Fruit fly (Drosophila melanogaster) whole organism, embryonic: ENCODE results near the gene CG10068.

ENCODE experiments used
- Adf1 ChIP-seq: fragments of 200-800 bp; sonication (Bioruptor generic); IDR thresholded peaks from 2 replicates; pipeline ENCODE4 v1.3.6; 2022; ENCODE audit warnings: missing biosample characterization, missing genetic modification characterization
- CG11085 ChIP-seq: fragments of 200-800 bp; sonication (Bioruptor generic); IDR thresholded peaks from 2 replicates; pipeline ENCODE4 v1.3.6; 2022; ENCODE audit warnings: missing biosample characterization, missing genetic modification characterization
- CG13287 ChIP-seq: fragments of 200-800 bp; sonication (Bioruptor generic); IDR thresholded peaks from 2 replicates; pipeline ENCODE4 v1.3.6; 2022; ENCODE audit warnings: missing biosample characterization, missing genetic modification characterization; ENCODE audit not compliant: partially characterized antibody
- CG13775 ChIP-seq: fragments of 200-800 bp; sonication (Bioruptor generic); optimal IDR thresholded peaks from 3 replicates; lab custom pipeline; 2017; ENCODE audit warnings: missing biosample characterization, mild to moderate bottlenecking, missing genetic modification characterization
- CG15479 ChIP-seq: fragments of 200-800 bp; sonication (Bioruptor generic); optimal IDR thresholded peaks from 3 replicates; lab custom pipeline; 2019; ENCODE audit warnings: missing biosample characterization, mild to moderate bottlenecking, missing genetic modification characterization, moderate library complexity
- CG16779 ChIP-seq: fragments of 200-800 bp; sonication (Bioruptor generic); IDR thresholded peaks from 2 replicates; pipeline ENCODE4 v1.3.6; 2022; ENCODE audit warnings: missing biosample characterization, missing genetic modification characterization
- CG17328 ChIP-seq: fragments of 200-800 bp; sonication (Bioruptor generic); IDR thresholded peaks from 2 replicates; pipeline ENCODE4 v1.3.6; 2022; ENCODE audit warnings: missing biosample characterization, missing genetic modification characterization
- CG2116 ChIP-seq: fragments of 200-800 bp; sonication (Bioruptor generic); optimal IDR thresholded peaks from 3 replicates; lab custom pipeline; 2018; ENCODE audit warnings: missing biosample characterization, mild to moderate bottlenecking, missing genetic modification characterization
- CG2202 ChIP-seq: fragments of 200-800 bp; sonication (Bioruptor generic); optimal IDR thresholded peaks from 2 replicates; lab custom pipeline; 2018; ENCODE audit warnings: missing biosample characterization, mild to moderate bottlenecking, missing genetic modification characterization
- CG3847 ChIP-seq: fragments of 200-800 bp; sonication (Bioruptor generic); IDR thresholded peaks from 2 replicates; pipeline ENCODE4 v1.3.6; 2022; ENCODE audit warnings: missing biosample characterization, missing genetic modification characterization
- CG3995 ChIP-seq: fragments of 200-800 bp; sonication (Bioruptor generic); optimal IDR thresholded peaks from 3 replicates; lab custom pipeline; 2016; ENCODE audit warnings: missing biosample characterization, missing genetic modification characterization
- CG42726 ChIP-seq: fragments of 200-800 bp; sonication (Bioruptor generic); IDR thresholded peaks from 2 replicates; pipeline ENCODE4 v1.3.6; 2022; ENCODE audit warnings: missing biosample characterization, missing genetic modification characterization; ENCODE audit not compliant: partially characterized antibody
- CG4328 ChIP-seq: fragments of 200-800 bp; sonication (Bioruptor generic); optimal IDR thresholded peaks from 3 replicates; lab custom pipeline; 2017; ENCODE audit warnings: missing biosample characterization, missing genetic modification reagents, missing genetic modification characterization
- CG4360 ChIP-seq: fragments of 200-800 bp; sonication (Bioruptor generic); IDR thresholded peaks from 2 replicates; pipeline ENCODE4 v1.3.6; 2022; ENCODE audit warnings: missing biosample characterization, missing genetic modification characterization
- CG6813 ChIP-seq: fragments of 200-800 bp; sonication (Bioruptor generic); optimal IDR thresholded peaks from 2 replicates; lab custom pipeline; 2017; ENCODE audit warnings: missing biosample characterization, missing genetic modification characterization, mild to moderate bottlenecking, moderate library complexity, missing genetic modification reagents
- CG7556 ChIP-seq: fragments of 200-800 bp; sonication (Bioruptor generic); optimal IDR thresholded peaks from 2 replicates; lab custom pipeline; 2017; ENCODE audit warnings: missing biosample characterization, mild to moderate bottlenecking, missing genetic modification characterization
- CG7786 ChIP-seq: fragments of 200-800 bp; sonication (Bioruptor generic); optimal IDR thresholded peaks from 2 replicates; lab custom pipeline; 2016; ENCODE audit warnings: missing biosample characterization, missing genetic modification characterization
- CG7928 ChIP-seq: fragments of 200-800 bp; sonication (Bioruptor generic); optimal IDR thresholded peaks from 2 replicates; lab custom pipeline; 2017; ENCODE audit warnings: missing biosample characterization, mild to moderate bottlenecking, missing genetic modification characterization
- CG8290 ChIP-seq, 3 experiments: fragments of 200-800 bp; sonication (Bioruptor generic); optimal IDR thresholded peaks; 2 replicates each; lab custom pipeline; 2016 to 2019; ENCODE audit warnings: missing biosample characterization in 3 of 3, missing genetic modification characterization in 3 of 3, mild to moderate bottlenecking in 2 of 3, moderate library complexity in 1 of 3
- CG9215 ChIP-seq: fragments of 200-800 bp; sonication (Bioruptor generic); IDR thresholded peaks from 2 replicates; pipeline ENCODE4 v1.3.6; 2022; ENCODE audit warnings: missing biosample characterization, missing genetic modification characterization
- CG9797 ChIP-seq: fragments of 200-800 bp; sonication (Bioruptor generic); optimal IDR thresholded peaks from 3 replicates; lab custom pipeline; 2018; ENCODE audit warnings: missing biosample characterization, mild to moderate bottlenecking, missing genetic modification characterization
- Doc2 ChIP-seq: fragments of 200-800 bp; sonication (Bioruptor generic); IDR thresholded peaks from 2 replicates; pipeline ENCODE4 v1.3.6; 2022; ENCODE audit warnings: missing biosample characterization, missing genetic modification characterization
- E2f2 ChIP-seq: fragments of 200-800 bp; sonication (Bioruptor generic); IDR thresholded peaks from 2 replicates; pipeline ENCODE4 v1.3.6; 2022; ENCODE audit warnings: missing biosample characterization, missing genetic modification characterization
- Elba2 ChIP-seq: fragments of 200-800 bp; sonication (Bioruptor generic); optimal IDR thresholded peaks from 3 replicates; lab custom pipeline; 2016; ENCODE audit warnings: missing biosample characterization, missing genetic modification characterization
- NC2β ChIP-seq: fragments of 200-800 bp; sonication (Bioruptor generic); optimal IDR thresholded peaks from 2 replicates; lab custom pipeline; 2016; ENCODE audit warnings: missing biosample characterization, missing genetic modification characterization
- ato ChIP-seq: fragments of 200-800 bp; sonication (Bioruptor generic); IDR thresholded peaks from 2 replicates; pipeline ENCODE4 v1.3.6; 2022; ENCODE audit warnings: missing biosample characterization, missing genetic modification characterization; ENCODE audit not compliant: partially characterized antibody
- az2 ChIP-seq: fragments of 200-800 bp; sonication (Bioruptor generic); optimal IDR thresholded peaks from 3 replicates; lab custom pipeline; 2016; ENCODE audit warnings: missing biosample characterization, missing genetic modification characterization
- da ChIP-seq: fragments of 200-800 bp; sonication (Bioruptor generic); optimal IDR thresholded peaks from 2 replicates; lab custom pipeline; 2016; ENCODE audit warnings: missing biosample characterization, missing genetic modification characterization
- danr ChIP-seq: fragments of 200-800 bp; sonication (Bioruptor generic); IDR thresholded peaks from 2 replicates; pipeline ENCODE4 v1.3.6; 2022; ENCODE audit warnings: missing biosample characterization, missing genetic modification characterization
- dmrt99B ChIP-seq: fragments of 200-800 bp; sonication (Bioruptor generic); optimal IDR thresholded peaks from 2 replicates; lab custom pipeline; 2018; ENCODE audit warnings: missing biosample characterization, mild to moderate bottlenecking, missing genetic modification characterization, moderate library complexity
- fd64A ChIP-seq: fragments of 200-800 bp; sonication (Bioruptor generic); optimal IDR thresholded peaks from 3 replicates; lab custom pipeline; 2018; ENCODE audit warnings: missing biosample characterization, mild to moderate bottlenecking, missing genetic modification characterization
- gce ChIP-seq: fragments of 200-800 bp; sonication (Bioruptor generic); IDR thresholded peaks from 3 replicates; pipeline ENCODE4 v1.3.6; 2022; ENCODE audit warnings: missing biosample characterization, missing genetic modification characterization
- gcm2 ChIP-seq: fragments of 200-800 bp; sonication (Bioruptor generic); optimal IDR thresholded peaks from 2 replicates; lab custom pipeline; 2016; ENCODE audit warnings: missing biosample characterization, missing genetic modification characterization
- kah ChIP-seq: fragments of 200-800 bp; sonication (Bioruptor generic); optimal IDR thresholded peaks from 2 replicates; lab custom pipeline; 2018; ENCODE audit warnings: missing biosample characterization, mild to moderate bottlenecking, missing genetic modification characterization
- onecut ChIP-seq: fragments of 200-800 bp; sonication (Bioruptor generic); IDR thresholded peaks from 2 replicates; pipeline ENCODE4 v1.3.6; 2022; ENCODE audit warnings: missing biosample characterization, missing genetic modification characterization
- pros ChIP-seq: fragments of 200-800 bp; sonication (Bioruptor generic); optimal IDR thresholded peaks from 3 replicates; lab custom pipeline; 2019; ENCODE audit warnings: missing biosample characterization, mild to moderate bottlenecking, missing genetic modification characterization, moderate library complexity
- pum ChIP-seq: fragments of 200-800 bp; sonication (Bioruptor generic); optimal IDR thresholded peaks from 2 replicates; lab custom pipeline; 2016; ENCODE audit warnings: missing biosample characterization, missing genetic modification characterization
- sc ChIP-seq, 3 experiments: fragments of >200 bp in 2 of 3; fragments of 200-800 bp in 1 of 3; sonication (Bioruptor generic) in 1 of 3; optimal IDR thresholded peaks; 2 replicates in 2 of 3; 3 replicates in 1 of 3; lab custom pipeline; 2017; ENCODE audit warnings: mild to moderate bottlenecking in 1 of 3, missing biosample characterization in 1 of 3, missing genetic modification characterization in 1 of 3, missing genetic modification reagents in 1 of 3
- scrt ChIP-seq: fragments of 200-800 bp; sonication (Bioruptor generic); optimal IDR thresholded peaks from 2 replicates; lab custom pipeline; 2018; ENCODE audit warnings: missing biosample characterization, mild to moderate bottlenecking, missing genetic modification characterization, moderate library complexity
- sd ChIP-seq: fragments of 200-800 bp; sonication (Bioruptor generic); optimal IDR thresholded peaks from 3 replicates; lab custom pipeline; 2018; ENCODE audit warnings: missing biosample characterization, mild to moderate bottlenecking, missing genetic modification characterization, moderate library complexity
- sim ChIP-seq: fragments of 200-800 bp; sonication (Bioruptor generic); IDR thresholded peaks from 2 replicates; pipeline ENCODE4 v1.3.6; 2022; ENCODE audit warnings: missing biosample characterization, missing genetic modification characterization
- sr ChIP-seq: fragments of 200-800 bp; sonication (Bioruptor generic); IDR thresholded peaks from 3 replicates; pipeline ENCODE4 v1.3.6; 2022; ENCODE audit warnings: missing biosample characterization, missing genetic modification characterization
- trem ChIP-seq: fragments of 200-800 bp; optimal IDR thresholded peaks from 3 replicates; lab custom pipeline; 2019; ENCODE audit warnings: missing biosample characterization, mild to moderate bottlenecking, missing genetic modification characterization, moderate library complexity
- twi ChIP-seq: fragments of 200-800 bp; optimal IDR thresholded peaks from 2 replicates; lab custom pipeline; 2019; ENCODE audit warnings: missing biosample characterization, mild to moderate bottlenecking, missing genetic modification characterization, moderate library complexity
- vnd ChIP-seq: fragments of 200-800 bp; sonication (Bioruptor generic); IDR thresholded peaks from 3 replicates; pipeline ENCODE4 v1.3.6; 2022; ENCODE audit warnings: missing biosample characterization, missing genetic modification characterization; ENCODE audit not compliant: partially characterized antibody
- wek ChIP-seq: fragments of 200-800 bp; sonication (Bioruptor generic); optimal IDR thresholded peaks from 3 replicates; lab custom pipeline; 2018; ENCODE audit warnings: missing biosample characterization, mild to moderate bottlenecking, missing genetic modification characterization, moderate library complexity
- zen2 ChIP-seq: fragments of 200-800 bp; sonication (Bioruptor generic); IDR thresholded peaks from 3 replicates; pipeline ENCODE4 v1.3.6; 2022; ENCODE audit warnings: missing biosample characterization, missing genetic modification characterization; ENCODE audit not compliant: partially characterized antibody

CG10068 gene

dm6 chr3R:7102853-7103833 is 24.7 kb downstream of the CG10068 start (continued):
- TF ChIP-seq kah (GFP tag; lab: Kevin White, UChicago) (peak; percentile 31), Doc2 (GFP tag; lab: Robert Waterston, UW) (no peak), CG13775 (no peak), gcm2 (GFP tag; lab: Kevin White, UChicago) (no peak), trem (peak; percentile 8), danr (GFP tag; lab: Robert Waterston, UW) (no peak), CG3847 (GFP tag; lab: Robert Waterston, UW) (no peak), gce (peak; percentile 34; the same call in 1 of the 3 replicates), CG16779 (GFP tag; lab: Robert Waterston, UW) (no peak), sd (tag; lab: Kevin White, UChicago) (no peak), scrt (GFP tag; lab: Kevin White, UChicago) (peak; percentile 51), az2 (GFP tag; lab: Kevin White, UChicago) (no peak), CG42726 (GFP tag; lab: Robert Waterston, UW) (no peak), CG11085 (GFP tag; lab: Robert Waterston, UW) (no peak), CG2202 (tag; lab: Kevin White, UChicago) (no peak), CG6813 (peak; percentile 64), da (no peak), CG2116 (GFP tag; lab: Kevin White, UChicago) (peak; percentile 11), CG9215 (GFP tag; lab: Robert Waterston, UW) (no peak), CG4360 (GFP tag; lab: Robert Waterston, UW) (peak; percentile 91), twi (peak; percentile 94), onecut (GFP tag; lab: Robert Waterston, UW) (peak; percentile 10; the same call in 1 of the 2 replicates), CG4328 (GFP tag; lab: Kevin White, UChicago) (no peak), sr (GFP tag; lab: Robert Waterston, UW) (no peak), ato (GFP tag; lab: Robert Waterston, UW) (no peak), pros (GFP tag; lab: Kevin White, UChicago) (peak; percentile 83), CG15479 (GFP tag; lab: Kevin White, UChicago) (peak; percentile 28), fd64A (GFP tag; lab: Kevin White, UChicago) (peak; percentile 19), dmrt99B (tag; lab: Kevin White, UChicago) (peak; percentile 4), Elba2 (GFP tag; lab: Kevin White, UChicago) (peak; percentile 98), NC2β (no peak), CG13287 (GFP tag; lab: Robert Waterston, UW) (no peak), zen2 (GFP tag; lab: Robert Waterston, UW) (peak; percentile 48; the same call in 1 of the 3 replicates), CG7786 (GFP tag; lab: Kevin White, UChicago) (no peak), wek (GFP tag; lab: Kevin White, UChicago) (peak; percentile 5), CG9797 (GFP tag; lab: Kevin White, UChicago) (no peak), Adf1 (GFP tag; lab: Robert Waterston, UW) (no peak), CG3995 (GFP tag; lab: Kevin White, UChicago) (no peak), pum (GFP tag; lab: Kevin White, UChicago) (no peak), sim (GFP tag; lab: Robert Waterston, UW) (no peak), CG8290 (GFP tag; optimal IDR thresholded peaks at IDR 0.05; lab: Kevin White, UChicago) (no peak), CG8290 (tag; optimal IDR thresholded peaks at IDR 0.05; lab: Kevin White, UChicago) (peak in 1 of 2 experiments; percentile 31), sc (optimal IDR thresholded peaks at IDR 0.05; lab: Kevin White, UChicago) (no peak), sc (GFP tag; optimal IDR thresholded peaks at IDR 0.05; lab: Kevin White, UChicago) (no peak), CG17328 (GFP tag; lab: Robert Waterston, UW) (no peak), CG7928 (GFP tag; lab: Kevin White, UChicago) (no peak), E2f2 (GFP tag; lab: Robert Waterston, UW) (no peak), CG7556 (GFP tag; lab: Kevin White, UChicago) (no peak), vnd (no peak)
